Fruit fly (Drosophila melanogaster): ENCODE data around the gene RpS14b.

dm6 chrX:7965761-7966555 lies 31.3 kb downstream of the RpS14b start:
- TF ChIP-seq CG9139 (GFP tag; optimal IDR thresholded peaks at IDR 0.05) = no peak
- TF ChIP-seq Sox14 (GFP tag; optimal IDR thresholded peaks at IDR 0.05) = no peak
- TF ChIP-seq Lpt (GFP tag; optimal IDR thresholded peaks at IDR 0.05) = no peak
- TF ChIP-seq CG8319 (GFP tag; optimal IDR thresholded peaks at IDR 0.05) = no peak
- peak; percentile 61 for TF ChIP-seq svp (GFP tag)
- no peak for TF ChIP-seq Ets96B (tag; optimal IDR thresholded peaks at IDR 0.05)
- TF ChIP-seq fkh (GFP tag; optimal IDR thresholded peaks at IDR 0.05) = no peak
- TF ChIP-seq CG8632 (GFP tag; optimal IDR thresholded peaks at IDR 0.05) = no peak
